Worm (Caenorhabditis elegans) whole organism, L4 larva: Measurements from ENCODE around the gene del-6.
A peak's percentile ranks its signal among the peaks of the same experiment; 100 is the strongest.

Experiments used
- D1046.2 ChIP-seq: fragments of 200-800 bp; sonication (Bioruptor generic); IDR thresholded peaks from 2 replicates; pipeline ENCODE4 v1.3.6; 2022; ENCODE audit warnings: missing genetic modification characterization, missing compliant biosample characterization
- F44E2.7 ChIP-seq: fragments of 200-800 bp; sonication (Bioruptor generic); IDR thresholded peaks from 2 replicates; pipeline ENCODE4 v2.1.2; 2022; ENCODE audit warnings: missing genetic modification characterization, missing compliant biosample characterization
- F49E8.2 ChIP-seq: sonication (generic microtip); optimal IDR thresholded peaks from 2 replicates; lab custom pipeline; 2016; ENCODE audit warnings: missing compliant biosample characterization, mild to moderate bottlenecking, missing genetic modification characterization, borderline replicate concordance
- aha-1 ChIP-seq: fragments of 150-350 bp; peaks from one replicate; lab custom pipeline; 2014; ENCODE audit warnings: missing biosample characterization, missing genetic modification characterization
- arid-1 ChIP-seq: fragments of 200-800 bp; sonication (Bioruptor generic); conservative IDR thresholded peaks from 2 replicates; pipeline ENCODE4 v1.3.6; 2022; ENCODE audit warnings: missing genetic modification reagents, missing genetic modification characterization, missing compliant biosample characterization
- ceh-20 ChIP-seq: fragments of 200-800 bp; sonication (Bioruptor generic); IDR thresholded peaks from 2 replicates; pipeline ENCODE4 v1.3.6; 2022; ENCODE audit warnings: missing genetic modification reagents, missing genetic modification characterization, missing compliant biosample characterization
- ceh-32 ChIP-seq: sonication (generic microtip); optimal IDR thresholded peaks from 2 replicates; lab custom pipeline; 2016; ENCODE audit warnings: mild to moderate bottlenecking, missing genetic modification characterization, missing compliant biosample characterization; ENCODE audit not compliant: poor library complexity
- ceh-44 ChIP-seq: fragments of 200-800 bp; sonication (Bioruptor generic); IDR thresholded peaks from 2 replicates; pipeline ENCODE4 v1.3.6; 2022; ENCODE audit warnings: missing genetic modification reagents, missing genetic modification characterization, missing compliant biosample characterization
- ceh-82 ChIP-seq: sonication (generic microtip); optimal IDR thresholded peaks from 2 replicates; lab custom pipeline; 2017; ENCODE audit warnings: missing biosample characterization, missing genetic modification characterization
- daf-16 ChIP-seq, 3 experiments: sonication (generic microtip); optimal IDR thresholded peaks; 2 replicates each; lab custom pipeline; 2016 to 2017; ENCODE audit warnings: missing genetic modification characterization in 3 of 3, missing genetic modification reagents in 3 of 3, mild to moderate bottlenecking in 2 of 3, missing compliant biosample characterization in 2 of 3, missing biosample characterization in 1 of 3, moderate library complexity in 1 of 3
- daf-8 ChIP-seq: fragments of 200-800 bp; sonication (Bioruptor generic); IDR thresholded peaks from 2 replicates; pipeline ENCODE4 v1.3.6; 2022; ENCODE audit warnings: missing genetic modification characterization, missing compliant biosample characterization
- dmd-6 ChIP-seq: fragments of 200-800 bp; sonication (Bioruptor generic); IDR thresholded peaks from 2 replicates; pipeline ENCODE4 v1.3.6; 2022; ENCODE audit warnings: missing genetic modification reagents, missing genetic modification characterization, missing compliant biosample characterization
- duxl-1 ChIP-seq: sonication (generic microtip); optimal IDR thresholded peaks from 2 replicates; lab custom pipeline; 2016; ENCODE audit warnings: mild to moderate bottlenecking, missing genetic modification characterization, moderate library complexity, missing compliant biosample characterization; ENCODE audit not compliant: poor library complexity
- dve-1 ChIP-seq: sonication (generic microtip); optimal IDR thresholded peaks from 2 replicates; lab custom pipeline; 2017; ENCODE audit warnings: antibody characterized with exemption, mild to moderate bottlenecking, missing genetic modification characterization, missing compliant biosample characterization; ENCODE audit not compliant: insufficient read depth
- egl-27 ChIP-seq: sonication (generic microtip); optimal IDR thresholded peaks from 3 replicates; lab custom pipeline; 2017; ENCODE audit warnings: missing biosample characterization, missing genetic modification reagents, missing genetic modification characterization
- fkh-10 ChIP-seq: fragments of 150-350 bp; optimal IDR thresholded peaks from 2 replicates; lab custom pipeline; 2014; ENCODE audit warnings: missing biosample characterization, missing genetic modification reagents, missing genetic modification characterization
- hif-1 ChIP-seq, 2 experiments: sonication (generic microtip); optimal IDR thresholded peaks; 2 replicates each; lab custom pipeline; 2016 to 2017; ENCODE audit warnings: missing compliant biosample characterization in 2 of 2, missing genetic modification characterization in 2 of 2, missing genetic modification reagents in 2 of 2, missing genotype in 2 of 2, mild to moderate bottlenecking in 1 of 2
- hlh-11 ChIP-seq: fragments of 200-800 bp; sonication (Bioruptor generic); optimal IDR thresholded peaks from 2 replicates; lab custom pipeline; 2018; ENCODE audit warnings: mild to moderate bottlenecking, missing genetic modification characterization, missing compliant biosample characterization
- lin-1 ChIP-seq: fragments of 200-800 bp; sonication (Bioruptor generic); IDR thresholded peaks from 2 replicates; pipeline ENCODE4 v1.3.6; 2022; ENCODE audit warnings: missing genetic modification reagents, missing genetic modification characterization, missing compliant biosample characterization
- lin-15B ChIP-seq: fragments of 150-350 bp; sonication (generic microtip); optimal IDR thresholded peaks from 3 replicates; lab custom pipeline; 2014; ENCODE audit warnings: missing biosample characterization, missing genetic modification characterization
- lsy-2 ChIP-seq, 2 experiments: fragments of 150-350 bp in 1 of 2; sonication (generic microtip) in 1 of 2; optimal IDR thresholded peaks; 2 replicates each; lab custom pipeline; 2014 to 2017; ENCODE audit warnings: missing biosample characterization in 2 of 2, missing genetic modification characterization in 2 of 2
- madf-5 ChIP-seq, 2 experiments: fragments of 200-800 bp; sonication (Bioruptor generic); IDR thresholded peaks; 2 replicates each; pipeline ENCODE4 v1.3.6; 2022; ENCODE audit warnings: missing compliant biosample characterization in 2 of 2, missing genetic modification characterization in 2 of 2
- mxl-2 ChIP-seq: fragments of 200-800 bp; sonication (Bioruptor generic); conservative IDR thresholded peaks from 2 replicates; pipeline ENCODE4 v1.3.6; 2022; ENCODE audit warnings: missing genetic modification reagents, missing genetic modification characterization, missing compliant biosample characterization
- mxl-3 ChIP-seq: fragments of 200-800 bp; sonication (Bioruptor generic); optimal IDR thresholded peaks from 2 replicates; lab custom pipeline; 2018; ENCODE audit warnings: mild to moderate bottlenecking, missing genetic modification characterization, missing compliant biosample characterization
- nhr-10 ChIP-seq: fragments of 150-350 bp; optimal IDR thresholded peaks from 2 replicates; lab custom pipeline; 2014; ENCODE audit warnings: missing biosample characterization, missing genetic modification characterization
- nhr-11 ChIP-seq: fragments of 150-350 bp; optimal IDR thresholded peaks from 2 replicates; lab custom pipeline; 2014; ENCODE audit warnings: missing biosample characterization, missing genetic modification characterization
- nhr-28 ChIP-seq: fragments of 150-350 bp; optimal IDR thresholded peaks from 2 replicates; lab custom pipeline; 2014; ENCODE audit warnings: missing biosample characterization, missing genetic modification characterization
- nhr-77 ChIP-seq: fragments of 150-350 bp; optimal IDR thresholded peaks from 2 replicates; lab custom pipeline; 2014; ENCODE audit warnings: missing biosample characterization, missing genetic modification characterization
- pqm-1 ChIP-seq: sonication (generic microtip); optimal IDR thresholded peaks from 2 replicates; lab custom pipeline; 2017; ENCODE audit warnings: missing biosample characterization, missing genetic modification characterization
- rbr-2 ChIP-seq: sonication (generic microtip); optimal IDR thresholded peaks from 2 replicates; lab custom pipeline; 2016; ENCODE audit warnings: missing genotype, missing genetic modification characterization, missing compliant biosample characterization
- set-16 ChIP-seq: fragments of 200-800 bp; sonication (Bioruptor generic); IDR thresholded peaks from 2 replicates; pipeline ENCODE4 v1.3.6; 2022; ENCODE audit warnings: missing genetic modification reagents, missing genetic modification characterization, missing compliant biosample characterization
- snpc-4 ChIP-seq: fragments of 150-350 bp; optimal IDR thresholded peaks from 2 replicates; lab custom pipeline; 2014; ENCODE audit warnings: missing biosample characterization, missing genetic modification characterization
- tag-97 ChIP-seq: fragments of 200-800 bp; sonication (Bioruptor generic); IDR thresholded peaks from 2 replicates; pipeline ENCODE4 v1.3.6; 2022; ENCODE audit warnings: missing genetic modification characterization, missing compliant biosample characterization
- unc-39 ChIP-seq: sonication (generic microtip); optimal IDR thresholded peaks from 2 replicates; lab custom pipeline; 2017; ENCODE audit warnings: missing biosample characterization, missing genetic modification characterization
- unc-62 ChIP-seq, 3 experiments: fragments of 150-350 bp in 1 of 3; sonication (generic microtip); optimal IDR thresholded peaks in 2 of 3; peaks in 1 of 3; 1 replicate in 1 of 3; 2 replicates in 2 of 3; lab custom pipeline; 2014 to 2017; ENCODE audit warnings: missing biosample characterization in 3 of 3, missing genetic modification characterization in 3 of 3, missing genetic modification reagents in 3 of 3, missing genotype in 1 of 3

Gene del-6

DNA sequence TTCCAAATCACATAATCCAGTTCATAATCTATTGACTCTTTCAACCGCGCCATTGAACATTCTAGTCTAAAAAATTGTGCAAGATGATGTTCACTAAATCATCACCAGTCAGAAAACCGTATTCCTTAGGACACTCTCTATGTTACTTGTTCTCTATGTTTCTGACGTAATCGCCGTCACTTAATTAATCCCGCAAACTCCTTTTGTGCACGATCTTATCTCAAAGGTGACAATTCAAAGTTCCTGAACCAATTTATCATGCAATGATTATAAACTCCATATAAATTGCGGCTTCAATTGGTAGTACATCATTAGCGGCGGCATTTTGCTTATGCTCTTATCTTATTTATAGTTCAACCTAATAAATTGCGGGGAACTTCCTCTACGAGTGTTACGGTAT lies 9.9 kb upstream of the del-6 start:
- TF ChIP-seq lin-1 (GFP tag; lab: Robert Waterston, UW) (no peak), dve-1 (peak; percentile 18), dmd-6 (GFP tag; lab: Robert Waterston, UW) (peak; percentile 82)

- TF ChIP-seq aha-1 (tag; lab: Kevin White, UChicago) (peak; percentile 73), hlh-11 (tag; lab: Kevin White, UChicago) (peak; percentile 9), nhr-28 (tag; lab: Kevin White, UChicago) (peak; percentile 37), tag-97 (GFP tag; lab: Robert Waterston, UW) (no peak), rbr-2 (tag; lab: Kevin White, UChicago) (no peak)
Observed at ce11 chrV:10564140-10564539, 8.6 kb upstream of the del-6 start.

ce11 chrV:10564830-10565365 lies 7.8 kb upstream of the del-6 start, which contains the start of gene cat-4:
Gene cat-4, plus strand, starts transcription at chrV:10564880.
- TF ChIP-seq hif-1 (tag; optimal IDR thresholded peaks at IDR 0.05; lab: Kevin White, UChicago) (no peak), aha-1 (tag; lab: Kevin White, UChicago) (no peak), snpc-4 (no peak), daf-8 (GFP tag; lab: Robert Waterston, UW) (no peak), hlh-11 (tag; lab: Kevin White, UChicago) (peak; percentile 13), mxl-3 (no peak), lin-15B (no peak), nhr-77 (peak; percentile 8), dmd-6 (GFP tag; lab: Robert Waterston, UW) (peak; percentile 57), daf-16 (GFP tag; optimal IDR thresholded peaks at IDR 0.05; lab: Kevin White, UChicago) (no peak), daf-16 (tag; optimal IDR thresholded peaks at IDR 0.05; lab: Kevin White, UChicago) (peak; percentile 80), F49E8.2 (tag; lab: Kevin White, UChicago) (no peak), madf-5 (GFP tag; IDR thresholded peaks at IDR 0.05; lab: Robert Waterston, UW) (no peak), D1046.2 (GFP tag; lab: Robert Waterston, UW) (no peak), fkh-10 (GFP tag; lab: Kevin White, UChicago) (no peak), dve-1 (peak; percentile 8), mxl-2 (GFP tag; lab: Robert Waterston, UW) (no peak), arid-1 (GFP tag; lab: Robert Waterston, UW) (no peak), unc-62 (GFP tag; optimal IDR thresholded peaks at IDR 0.05 in 1 of 2; lab: Kevin White, UChicago) (peak in 1 of 2 experiments; percentile 33), unc-62 (tag; optimal IDR thresholded peaks at IDR 0.05; lab: Kevin White, UChicago) (no peak), pqm-1 (tag; lab: Kevin White, UChicago) (no peak), ceh-82 (tag; lab: Kevin White, UChicago) (no peak), nhr-10 (tag; lab: Kevin White, UChicago) (peak; percentile 3), ceh-44 (no peak)
- TF ChIP-seq, all 104 proteins: peak for 7

ce11 chrV:10568496-10568895 lies 4.2 kb upstream of the del-6 start:
- TF ChIP-seq unc-62 (GFP tag; optimal IDR thresholded peaks at IDR 0.05 in 1 of 2; lab: Kevin White, UChicago): peak in 1 of 2 experiments; percentile 92
- no peak for TF ChIP-seq unc-62 (tag; optimal IDR thresholded peaks at IDR 0.05; lab: Kevin White, UChicago)
- no peak for TF ChIP-seq snpc-4
- no peak for TF ChIP-seq egl-27 (tag; lab: Kevin White, UChicago)

DNA sequence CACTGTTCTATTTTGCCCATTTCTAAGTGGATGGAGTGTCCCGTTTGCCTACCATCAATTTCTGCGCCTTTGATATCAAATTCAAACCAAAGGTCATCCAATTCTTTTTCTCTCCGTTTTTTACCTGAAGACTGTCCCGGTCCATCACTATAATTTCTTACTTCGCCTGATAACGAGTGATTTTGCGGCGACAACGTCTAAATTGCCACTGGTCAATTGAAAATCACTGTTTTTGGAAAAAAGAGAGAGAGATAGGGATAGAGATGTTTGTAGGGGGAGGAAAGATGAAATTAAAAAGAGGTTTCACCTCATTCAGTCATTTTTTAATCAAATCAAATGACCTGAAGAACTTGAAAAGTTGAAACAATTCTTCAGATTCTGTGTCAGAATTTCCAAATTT lies 1.2 kb upstream of the del-6 start:
- no peak for TF ChIP-seq mxl-3
- peak; percentile 64 for TF ChIP-seq aha-1 (tag; lab: Kevin White, UChicago)
- no peak for TF ChIP-seq mxl-2 (GFP tag; lab: Robert Waterston, UW)
- peak; percentile 47 for TF ChIP-seq nhr-28 (tag; lab: Kevin White, UChicago)
- peak in 1 of 2 experiments; percentile 71 for TF ChIP-seq unc-62 (GFP tag; optimal IDR thresholded peaks at IDR 0.05 in 1 of 2; lab: Kevin White, UChicago)
- TF ChIP-seq unc-62 (tag; optimal IDR thresholded peaks at IDR 0.05; lab: Kevin White, UChicago): no peak

- TF ChIP-seq aha-1 (tag; lab: Kevin White, UChicago): peak; percentile 32
- no peak for TF ChIP-seq lsy-2 (tag; optimal IDR thresholded peaks at IDR 0.05; lab: Kevin White, UChicago)
- TF ChIP-seq ceh-20 (GFP tag; lab: Robert Waterston, UW): no peak
- TF ChIP-seq unc-39 (tag; lab: Kevin White, UChicago): no peak
- TF ChIP-seq duxl-1 (tag; lab: Kevin White, UChicago): no peak
- no peak for TF ChIP-seq F44E2.7 (GFP tag; lab: Robert Waterston, UW)
- no peak for TF ChIP-seq nhr-77
- TF ChIP-seq set-16 (GFP tag; lab: Robert Waterston, UW): no peak
- no peak for TF ChIP-seq ceh-32 (tag; lab: Kevin White, UChicago)
- TF ChIP-seq mxl-2 (GFP tag; lab: Robert Waterston, UW): no peak
- no peak for TF ChIP-seq lin-1 (GFP tag; lab: Robert Waterston, UW)
- no peak for TF ChIP-seq dve-1
- TF ChIP-seq nhr-11 (tag; lab: Kevin White, UChicago): no peak
- peak in 1 of 2 experiments; percentile 91 for TF ChIP-seq unc-62 (GFP tag; optimal IDR thresholded peaks at IDR 0.05 in 1 of 2; lab: Kevin White, UChicago)
- no peak for TF ChIP-seq unc-62 (tag; optimal IDR thresholded peaks at IDR 0.05; lab: Kevin White, UChicago)
Observed at ce11 chrV:10574197-10574596, 1.5 kb downstream of the del-6 start.
